Fruit fly (Drosophila melanogaster) whole organism, embryonic: ENCODE data around the gene CG42727.

ENCODE experiments used
- Aef1 ChIP-seq: fragments of 200-800 bp; sonication (Bioruptor generic); IDR thresholded peaks from 3 replicates; pipeline ENCODE4 v1.3.6; 2022; ENCODE audit warnings: missing biosample characterization, missing genetic modification characterization
- C15 ChIP-seq: fragments of 200-800 bp; sonication (Bioruptor generic); IDR thresholded peaks from 3 replicates; pipeline ENCODE4 v1.3.6; 2022; ENCODE audit warnings: missing biosample characterization, missing genetic modification characterization
- CG10366 ChIP-seq: fragments of 200-800 bp; sonication (Bioruptor generic); IDR thresholded peaks from 2 replicates; pipeline ENCODE4 v1.3.6; 2022; ENCODE audit warnings: missing biosample characterization, missing genetic modification characterization
- CG10543 ChIP-seq: fragments of 200-800 bp; sonication (Bioruptor generic); optimal IDR thresholded peaks from 3 replicates; lab custom pipeline; 2017; ENCODE audit warnings: missing biosample characterization, mild to moderate bottlenecking, missing genetic modification characterization, moderate library complexity
- CG11085 ChIP-seq: fragments of 200-800 bp; sonication (Bioruptor generic); IDR thresholded peaks from 2 replicates; pipeline ENCODE4 v1.3.6; 2022; ENCODE audit warnings: missing biosample characterization, missing genetic modification characterization
- CG11456 ChIP-seq: fragments of 200-800 bp; sonication (Bioruptor generic); IDR thresholded peaks from 3 replicates; pipeline ENCODE4 v1.3.6; 2022; ENCODE audit warnings: missing biosample characterization, missing genetic modification characterization
- CG12071 ChIP-seq: fragments of 200-800 bp; sonication (Bioruptor generic); optimal IDR thresholded peaks from 3 replicates; lab custom pipeline; 2018; ENCODE audit warnings: missing biosample characterization, mild to moderate bottlenecking, missing genetic modification characterization
- CG12659 ChIP-seq: fragments of 200-800 bp; sonication (Bioruptor generic); optimal IDR thresholded peaks from 3 replicates; lab custom pipeline; 2017; ENCODE audit warnings: mild to moderate bottlenecking, missing biosample characterization, missing genetic modification reagents, missing genetic modification characterization
- CG17328 ChIP-seq: fragments of 200-800 bp; sonication (Bioruptor generic); IDR thresholded peaks from 2 replicates; pipeline ENCODE4 v1.3.6; 2022; ENCODE audit warnings: missing biosample characterization, missing genetic modification characterization
- CG17359 ChIP-seq: fragments of 200-800 bp; sonication (Bioruptor generic); optimal IDR thresholded peaks from 3 replicates; lab custom pipeline; 2018; ENCODE audit warnings: missing biosample characterization, mild to moderate bottlenecking, missing genetic modification characterization, moderate library complexity
- CG17802 ChIP-seq: fragments of 200-800 bp; sonication (Bioruptor generic); optimal IDR thresholded peaks from 2 replicates; lab custom pipeline; 2018; ENCODE audit warnings: missing biosample characterization, mild to moderate bottlenecking, missing genetic modification characterization, moderate library complexity
- CG17829 ChIP-seq: fragments of 200-800 bp; optimal IDR thresholded peaks from 2 replicates; lab custom pipeline; 2019; ENCODE audit warnings: missing biosample characterization, mild to moderate bottlenecking, missing genetic modification characterization, moderate library complexity
- CG18764 ChIP-seq: fragments of 200-800 bp; sonication (Bioruptor generic); optimal IDR thresholded peaks from 3 replicates; lab custom pipeline; 2016; ENCODE audit warnings: missing biosample characterization, missing genetic modification characterization
- CG2116 ChIP-seq: fragments of 200-800 bp; sonication (Bioruptor generic); optimal IDR thresholded peaks from 3 replicates; lab custom pipeline; 2018; ENCODE audit warnings: missing biosample characterization, mild to moderate bottlenecking, missing genetic modification characterization
- CG31441 ChIP-seq: fragments of 200-800 bp; sonication (Bioruptor generic); IDR thresholded peaks from 2 replicates; pipeline ENCODE4 v1.3.6; 2022; ENCODE audit warnings: missing biosample characterization, missing genetic modification characterization
- CG3726 ChIP-seq: fragments of 200-800 bp; sonication (Bioruptor generic); IDR thresholded peaks from 3 replicates; pipeline ENCODE4, ENCODE4 v1.3.6; 2022; ENCODE audit warnings: missing biosample characterization, missing genetic modification characterization
- CG6272 ChIP-seq: fragments of 200-800 bp; sonication (Bioruptor generic); IDR thresholded peaks from 2 replicates; pipeline ENCODE4 v1.3.6; 2022; ENCODE audit warnings: missing biosample characterization, missing genetic modification characterization
- CG6683 ChIP-seq: fragments of 200-800 bp; sonication (Bioruptor generic); optimal IDR thresholded peaks from 2 replicates; lab custom pipeline; 2017; ENCODE audit warnings: missing biosample characterization, mild to moderate bottlenecking, missing genetic modification characterization, missing genetic modification reagents
- CG6689 ChIP-seq: fragments of 200-800 bp; sonication (Bioruptor generic); IDR thresholded peaks from 2 replicates; pipeline ENCODE4 v1.3.6; 2022; ENCODE audit warnings: missing biosample characterization, missing genetic modification characterization
- CG7357 ChIP-seq: fragments of 200-800 bp; sonication (Bioruptor generic); IDR thresholded peaks from 3 replicates; pipeline ENCODE4 v1.3.6; 2022; ENCODE audit warnings: missing biosample characterization, missing genetic modification characterization
- CG9609 ChIP-seq: fragments of 200-800 bp; sonication (Bioruptor generic); optimal IDR thresholded peaks from 3 replicates; lab custom pipeline; 2016; ENCODE audit warnings: missing biosample characterization, missing genetic modification characterization
- CG9727 ChIP-seq: fragments of 200-800 bp; sonication (Bioruptor generic); optimal IDR thresholded peaks from 3 replicates; lab custom pipeline; 2017; ENCODE audit warnings: missing biosample characterization, mild to moderate bottlenecking, missing genetic modification characterization
- CkIIα-i1 ChIP-seq: fragments of 200-800 bp; sonication (Bioruptor generic); IDR thresholded peaks from 2 replicates; pipeline ENCODE4 v1.3.6; 2022; ENCODE audit warnings: missing biosample characterization, missing genetic modification characterization
- Dad ChIP-seq: fragments of 200-800 bp; sonication (Bioruptor generic); optimal IDR thresholded peaks from 3 replicates; lab custom pipeline; 2016; ENCODE audit warnings: missing biosample characterization, missing genetic modification characterization
- Hand ChIP-seq: fragments of 200-800 bp; sonication (Bioruptor generic); optimal IDR thresholded peaks from 2 replicates; lab custom pipeline; 2017; ENCODE audit warnings: mild to moderate bottlenecking, missing biosample characterization, missing genetic modification reagents, missing genetic modification characterization
- Hey ChIP-seq: fragments of 200-800 bp; sonication (Bioruptor generic); optimal IDR thresholded peaks from 3 replicates; lab custom pipeline; 2018; ENCODE audit warnings: missing biosample characterization, mild to moderate bottlenecking, missing genetic modification characterization
- HmgD ChIP-seq: fragments of 200-800 bp; sonication (Bioruptor generic); optimal IDR thresholded peaks from 3 replicates; lab custom pipeline; 2016; ENCODE audit warnings: missing biosample characterization, missing genetic modification characterization
- HmgZ ChIP-seq: fragments of 200-800 bp; sonication (Bioruptor generic); optimal IDR thresholded peaks from 2 replicates; lab custom pipeline; 2018; ENCODE audit warnings: missing biosample characterization, mild to moderate bottlenecking, missing genetic modification characterization
- Hr3 ChIP-seq: fragments of 200-800 bp; sonication (Bioruptor generic); optimal IDR thresholded peaks from 3 replicates; lab custom pipeline; 2016; ENCODE audit warnings: missing biosample characterization, missing genetic modification characterization
- Jarid2 ChIP-seq: fragments of 200-800 bp; sonication (Bioruptor generic); optimal IDR thresholded peaks from 3 replicates; lab custom pipeline; 2017; ENCODE audit warnings: mild to moderate bottlenecking, missing biosample characterization, missing genetic modification reagents, missing genetic modification characterization
- NC2β ChIP-seq: fragments of 200-800 bp; sonication (Bioruptor generic); optimal IDR thresholded peaks from 2 replicates; lab custom pipeline; 2016; ENCODE audit warnings: missing biosample characterization, missing genetic modification characterization
- Xrp1 ChIP-seq: fragments of 200-800 bp; sonication (Bioruptor generic); IDR thresholded peaks from 2 replicates; pipeline ENCODE4 v1.3.6; 2022; ENCODE audit warnings: missing biosample characterization, missing genetic modification characterization
- al ChIP-seq: fragments of 200-800 bp; sonication (Bioruptor generic); IDR thresholded peaks from 2 replicates; pipeline ENCODE4 v1.3.6; 2022; ENCODE audit warnings: missing biosample characterization, missing genetic modification characterization
- ash1 ChIP-seq: fragments of 200-800 bp; sonication (Bioruptor generic); optimal IDR thresholded peaks from 2 replicates; lab custom pipeline; 2018; ENCODE audit warnings: missing biosample characterization, mild to moderate bottlenecking, missing genetic modification characterization
- az2 ChIP-seq: fragments of 200-800 bp; sonication (Bioruptor generic); optimal IDR thresholded peaks from 3 replicates; lab custom pipeline; 2016; ENCODE audit warnings: missing biosample characterization, missing genetic modification characterization
- ci ChIP-seq: fragments of 200-800 bp; sonication (Bioruptor generic); IDR thresholded peaks from 3 replicates; pipeline ENCODE4 v1.3.6; 2022; ENCODE audit warnings: missing biosample characterization, missing genetic modification characterization
- dmrt11E ChIP-seq: fragments of 200-800 bp; sonication (Bioruptor generic); optimal IDR thresholded peaks from 3 replicates; lab custom pipeline; 2018; ENCODE audit warnings: missing biosample characterization, mild to moderate bottlenecking, missing genetic modification characterization, moderate library complexity
- ewg ChIP-seq: fragments of 200-800 bp; sonication (Bioruptor generic); optimal IDR thresholded peaks from 3 replicates; lab custom pipeline; 2017; ENCODE audit warnings: mild to moderate bottlenecking, missing biosample characterization, missing genetic modification reagents, missing genetic modification characterization
- fd102C ChIP-seq: fragments of 200-800 bp; sonication (Bioruptor generic); optimal IDR thresholded peaks from 2 replicates; lab custom pipeline; 2018; ENCODE audit warnings: missing biosample characterization, mild to moderate bottlenecking, missing genetic modification characterization, moderate library complexity
- gfzf ChIP-seq: fragments of 200-800 bp; sonication (Bioruptor generic); optimal IDR thresholded peaks from 2 replicates; lab custom pipeline; 2016; ENCODE audit warnings: missing biosample characterization, mild to moderate bottlenecking, missing genetic modification characterization, moderate library complexity
- grn ChIP-seq: fragments of 200-800 bp; sonication (Bioruptor generic); optimal IDR thresholded peaks from 3 replicates; lab custom pipeline; 2017; ENCODE audit warnings: missing biosample characterization, missing genetic modification characterization
- hb ChIP-seq: fragments of 200-800 bp; sonication (Bioruptor generic); IDR thresholded peaks from 3 replicates; pipeline ENCODE4 v1.3.6; 2022; ENCODE audit warnings: missing biosample characterization, missing genetic modification characterization; ENCODE audit not compliant: partially characterized antibody
- her ChIP-seq: fragments of 200-800 bp; sonication (Bioruptor generic); optimal IDR thresholded peaks from 2 replicates; lab custom pipeline; 2016; ENCODE audit warnings: missing biosample characterization, missing genetic modification characterization
- inv ChIP-seq: fragments of 200-800 bp; sonication (Bioruptor generic); IDR thresholded peaks from 2 replicates; pipeline ENCODE4 v1.3.6; 2022; ENCODE audit warnings: missing biosample characterization, missing genetic modification characterization; ENCODE audit not compliant: partially characterized antibody
- jumu ChIP-seq: fragments of 200-800 bp; sonication (Bioruptor generic); optimal IDR thresholded peaks from 3 replicates; lab custom pipeline; 2016; ENCODE audit warnings: missing biosample characterization, missing genetic modification characterization
- kni ChIP-seq: fragments of 200-800 bp; sonication (Bioruptor generic); optimal IDR thresholded peaks from 3 replicates; lab custom pipeline; 2017; ENCODE audit warnings: mild to moderate bottlenecking, missing biosample characterization, missing genetic modification reagents, missing genetic modification characterization
- pnt ChIP-seq: fragments of 200-800 bp; sonication (Bioruptor generic); optimal IDR thresholded peaks from 3 replicates; lab custom pipeline; 2016; ENCODE audit warnings: missing biosample characterization, missing genetic modification characterization
- sisA ChIP-seq: fragments of 200-800 bp; sonication (Bioruptor generic); IDR thresholded peaks from 2 replicates; pipeline ENCODE4 v1.3.6; 2022; ENCODE audit warnings: missing biosample characterization, missing genetic modification characterization
- so ChIP-seq: fragments of 200-800 bp; sonication (Bioruptor generic); IDR thresholded peaks from 3 replicates; pipeline ENCODE4 v1.3.6; 2022; ENCODE audit warnings: missing biosample characterization, missing genetic modification characterization
- stwl ChIP-seq: fragments of 200-800 bp; sonication (Bioruptor generic); optimal IDR thresholded peaks from 3 replicates; lab custom pipeline; 2018; ENCODE audit warnings: missing biosample characterization, mild to moderate bottlenecking, missing genetic modification characterization, moderate library complexity
- trh ChIP-seq: fragments of 200-800 bp; sonication (Bioruptor generic); optimal IDR thresholded peaks from 2 replicates; lab custom pipeline; 2016; ENCODE audit warnings: missing biosample characterization, missing genetic modification characterization
- twi ChIP-seq: fragments of 200-800 bp; optimal IDR thresholded peaks from 2 replicates; lab custom pipeline; 2019; ENCODE audit warnings: missing biosample characterization, mild to moderate bottlenecking, missing genetic modification characterization, moderate library complexity

Gene CG42727

dm6 chr3R:15366839-15367238 lies 19.0 kb downstream of the CG42727 start (continued):
- TF ChIP-seq ci (GFP tag; lab: Robert Waterston, UW), result no peak; the same call in 2 of the 3 replicates
- TF ChIP-seq ewg (GFP tag; lab: Kevin White, UChicago), result peak; percentile 83
- no peak for TF ChIP-seq gfzf
- TF ChIP-seq Hr3 (GFP tag; lab: Kevin White, UChicago), result peak; percentile 11
- no peak for TF ChIP-seq NC2β (GFP tag; lab: Kevin White, UChicago)
- TF ChIP-seq CG2116 (GFP tag; lab: Kevin White, UChicago), result no peak
- TF ChIP-seq CG12071 (GFP tag; lab: Kevin White, UChicago), result no peak
- TF ChIP-seq CG9609, result no peak
- TF ChIP-seq CG17359 (tag; lab: Kevin White, UChicago), result peak; percentile 45
- TF ChIP-seq CG7357 (GFP tag; lab: Robert Waterston, UW), result no peak
- no peak for TF ChIP-seq CG18764
- TF ChIP-seq inv (GFP tag; lab: Robert Waterston, UW), result no peak
- TF ChIP-seq CG12659 (GFP tag; lab: Kevin White, UChicago), result peak; percentile 30
- TF ChIP-seq CG11456 (GFP tag; lab: Robert Waterston, UW), result no peak
- no peak; the same call in 1 of the 2 replicates for TF ChIP-seq sisA (GFP tag; lab: Robert Waterston, UW)
- no peak for TF ChIP-seq HmgD (GFP tag; lab: Kevin White, UChicago)
- TF ChIP-seq CG10366 (GFP tag; lab: Robert Waterston, UW), result peak; percentile 62
- no peak for TF ChIP-seq Dad (GFP tag; lab: Kevin White, UChicago)
- peak; percentile 41; the same call in 1 of the 2 replicates for TF ChIP-seq Xrp1 (GFP tag; lab: Robert Waterston, UW)
- no peak for TF ChIP-seq Jarid2 (GFP tag; lab: Kevin White, UChicago)
- no peak for TF ChIP-seq her (GFP tag; lab: Kevin White, UChicago)
- TF ChIP-seq CG11085 (GFP tag; lab: Robert Waterston, UW), result no peak
- no peak for TF ChIP-seq fd102C (GFP tag; lab: Kevin White, UChicago)
- TF ChIP-seq CG10543 (GFP tag; lab: Kevin White, UChicago), result no peak
- peak; percentile 37 for TF ChIP-seq CG9727
- no peak for TF ChIP-seq Aef1 (GFP tag; lab: Robert Waterston, UW)
- no peak for TF ChIP-seq CG17802 (tag; lab: Kevin White, UChicago)
- no peak for TF ChIP-seq ash1
- TF ChIP-seq so (GFP tag; lab: Robert Waterston, UW), result 0 out of 3 replicates have a peak, but pooled peaks have one; percentile 51
- peak; percentile 15 for TF ChIP-seq dmrt11E (tag; lab: Kevin White, UChicago)
- TF ChIP-seq hb (GFP tag; lab: Robert Waterston, UW), result no peak
- TF ChIP-seq HmgZ, result peak; percentile 29
- no peak for TF ChIP-seq CkIIα-i1
- no peak for TF ChIP-seq az2 (GFP tag; lab: Kevin White, UChicago)
- TF ChIP-seq grn (GFP tag; lab: Kevin White, UChicago), result no peak
- TF ChIP-seq CG17328, result peak; percentile 59
- TF ChIP-seq kni (GFP tag; lab: Kevin White, UChicago), result no peak
- TF ChIP-seq stwl (tag; lab: Kevin White, UChicago), result no peak
- TF ChIP-seq CG31441, result no peak; the same call in 1 of the 2 replicates
- TF ChIP-seq pnt (GFP tag; lab: Kevin White, UChicago), result no peak
- TF ChIP-seq CG6272, result no peak
- TF ChIP-seq Hey (tag; lab: Kevin White, UChicago), result no peak
- peak; percentile 33; the same call in 1 of the 2 replicates for TF ChIP-seq al (GFP tag; lab: Robert Waterston, UW)
- peak; percentile 8 for TF ChIP-seq CG6683 (GFP tag; lab: Kevin White, UChicago)
- TF ChIP-seq jumu (GFP tag; lab: Kevin White, UChicago), result no peak
- TF ChIP-seq trh (GFP tag; lab: Kevin White, UChicago), result no peak
- no peak for TF ChIP-seq C15 (GFP tag; lab: Robert Waterston, UW)
- TF ChIP-seq CG17829 (tag; lab: Kevin White, UChicago), result peak; percentile 40
- no peak for TF ChIP-seq CG3726
- 0 out of 2 replicates have a peak, but pooled peaks have one; percentile 29 for TF ChIP-seq CG6689 (GFP tag; lab: Robert Waterston, UW)
- TF ChIP-seq Hand (GFP tag; lab: Kevin White, UChicago), result no peak
- TF ChIP-seq twi (tag; lab: Kevin White, UChicago), result no peak
